Worm (Caenorhabditis elegans) whole organism, L4 larva: ENCODE results near the gene algn-6.

Experiments used
- aly-2 ChIP-seq: sonication (generic microtip); optimal IDR thresholded peaks from 2 replicates; lab custom pipeline; 2018; ENCODE audit warnings: missing biosample characterization, missing genetic modification characterization
- vab-7 ChIP-seq: fragments of 200-800 bp; sonication (Bioruptor generic); IDR thresholded peaks from 2 replicates; pipeline ENCODE4 v1.3.6; 2022; ENCODE audit warnings: missing genetic modification reagents, missing genetic modification characterization, missing compliant biosample characterization
- zfp-3 ChIP-seq: fragments of 200-800 bp; sonication (Bioruptor generic); conservative IDR thresholded peaks from 2 replicates; pipeline ENCODE4 v1.3.6; 2022; ENCODE audit warnings: missing genetic modification reagents, missing genetic modification characterization, missing compliant biosample characterization
- ztf-11 ChIP-seq: fragments of 150-350 bp; optimal IDR thresholded peaks from 2 replicates; lab custom pipeline; 2014; ENCODE audit warnings: missing biosample characterization, missing genetic modification characterization

DNA sequence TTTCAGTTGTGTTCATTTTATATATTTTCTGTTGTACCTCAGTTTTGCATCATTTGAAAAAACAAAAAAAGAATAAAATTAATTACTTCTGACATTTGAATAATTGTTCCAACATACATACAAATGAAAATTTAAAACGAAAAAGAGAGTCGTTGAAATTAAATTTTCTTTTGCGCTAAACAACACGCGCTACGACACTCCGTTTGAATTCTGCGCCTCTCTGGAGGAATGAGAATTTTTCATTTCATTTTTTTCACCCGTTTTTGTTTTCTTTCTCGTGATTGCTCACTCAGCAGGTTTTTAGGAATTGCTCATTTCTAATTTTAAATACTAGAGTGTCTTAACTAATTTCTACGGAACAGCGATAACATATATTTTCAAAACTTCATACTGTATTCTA, 2.0 kb downstream of the algn-6 start:
- TF ChIP-seq aly-2: no peak
- no peak for TF ChIP-seq zfp-3
- TF ChIP-seq vab-7 (GFP tag; lab: Robert Waterston, UW): no peak
- TF ChIP-seq ztf-11 (tag; lab: Kevin White, UChicago): no peak
